Fruit fly (Drosophila melanogaster) whole organism, adult: Measurements from ENCODE around the gene Est-6.

Experiments used
- CG11617 ChIP-seq: fragments of 200-800 bp; sonication (Bioruptor generic); optimal IDR thresholded peaks from 2 replicates; lab custom pipeline; 2017; ENCODE audit warnings: mild to moderate bottlenecking, missing biosample characterization, missing genetic modification reagents, missing genetic modification characterization
- CG7101 ChIP-seq: fragments of 200-800 bp; sonication (Bioruptor generic); optimal IDR thresholded peaks from 2 replicates; lab custom pipeline; 2018; ENCODE audit warnings: missing biosample characterization, mild to moderate bottlenecking, missing genetic modification characterization, moderate library complexity
- cnc ChIP-seq, 2 experiments: fragments of >200 bp; optimal IDR thresholded peaks; 2 replicates each; lab custom pipeline; 2017

- no peak for TF ChIP-seq cnc (optimal IDR thresholded peaks at IDR 0.05; lab: Kevin White, UChicago)
- TF ChIP-seq CG7101 (tag; lab: Kevin White, UChicago) = no peak
- TF ChIP-seq CG11617 (GFP tag; lab: Kevin White, UChicago) = no peak
Measured at dm6 chr3L:12223635-12224016, 35.0 kb downstream of the Est-6 start.
